Fruit fly (Drosophila melanogaster) whole organism, embryonic: Measurements from ENCODE around the gene Sdhaf3.

ENCODE experiments used
- Abd-B ChIP-seq: fragments of 200-800 bp; sonication (Bioruptor generic); optimal IDR thresholded peaks from 2 replicates; lab custom pipeline; 2018; ENCODE audit warnings: missing biosample characterization, mild to moderate bottlenecking, missing genetic modification characterization, moderate library complexity
- CG11085 ChIP-seq: fragments of 200-800 bp; sonication (Bioruptor generic); IDR thresholded peaks from 2 replicates; pipeline ENCODE4 v1.3.6; 2022; ENCODE audit warnings: missing biosample characterization, missing genetic modification characterization
- CG12391 ChIP-seq: fragments of 200-800 bp; sonication (Bioruptor generic); optimal IDR thresholded peaks from 3 replicates; lab custom pipeline; 2018; ENCODE audit warnings: missing biosample characterization, mild to moderate bottlenecking, missing genetic modification characterization, moderate library complexity
- CG13296 ChIP-seq: fragments of 200-800 bp; sonication (Bioruptor generic); optimal IDR thresholded peaks from 3 replicates; lab custom pipeline; 2018; ENCODE audit warnings: missing biosample characterization, mild to moderate bottlenecking, missing genetic modification characterization
- CG13894 ChIP-seq: fragments of 200-800 bp; sonication (Bioruptor generic); optimal IDR thresholded peaks from 3 replicates; lab custom pipeline; 2018; ENCODE audit warnings: missing biosample characterization, mild to moderate bottlenecking, missing genetic modification characterization, moderate library complexity
- CG14014 ChIP-seq: fragments of 200-800 bp; sonication (Bioruptor generic); IDR thresholded peaks from 2 replicates; pipeline ENCODE4 v1.3.6; 2022; ENCODE audit warnings: missing biosample characterization, missing genetic modification characterization
- CG14710 ChIP-seq: fragments of 200-800 bp; sonication (Bioruptor generic); optimal IDR thresholded peaks from 3 replicates; lab custom pipeline; 2019; ENCODE audit warnings: missing biosample characterization, mild to moderate bottlenecking, missing genetic modification characterization, moderate library complexity
- CG15269 ChIP-seq: fragments of 200-800 bp; sonication (Bioruptor generic); optimal IDR thresholded peaks from 2 replicates; lab custom pipeline; 2018; ENCODE audit warnings: missing biosample characterization, mild to moderate bottlenecking, missing genetic modification characterization, moderate library complexity
- CG15696 ChIP-seq: fragments of 200-800 bp; sonication (Bioruptor generic); optimal IDR thresholded peaks from 2 replicates; lab custom pipeline; 2019; ENCODE audit warnings: missing biosample characterization, mild to moderate bottlenecking, missing genetic modification characterization, moderate library complexity
- CG2202 ChIP-seq: fragments of 200-800 bp; sonication (Bioruptor generic); optimal IDR thresholded peaks from 2 replicates; lab custom pipeline; 2018; ENCODE audit warnings: missing biosample characterization, mild to moderate bottlenecking, missing genetic modification characterization
- CG30403 ChIP-seq: fragments of 200-800 bp; sonication (Bioruptor generic); optimal IDR thresholded peaks from 3 replicates; lab custom pipeline; 2016; ENCODE audit warnings: missing biosample characterization, missing genetic modification characterization
- CG30431 ChIP-seq: fragments of 200-800 bp; sonication (Bioruptor generic); optimal IDR thresholded peaks from 2 replicates; lab custom pipeline; 2017; ENCODE audit warnings: missing biosample characterization, missing genetic modification characterization
- CG33213 ChIP-seq: fragments of 200-800 bp; sonication (Bioruptor generic); optimal IDR thresholded peaks from 3 replicates; lab custom pipeline; 2016; ENCODE audit warnings: missing biosample characterization, missing genetic modification characterization
- CG4404 ChIP-seq: fragments of 200-800 bp; sonication (Bioruptor generic); IDR thresholded peaks from 2 replicates; pipeline ENCODE4 v1.3.6; 2022; ENCODE audit warnings: missing biosample characterization, missing genetic modification characterization
- CG6175 ChIP-seq: fragments of 200-800 bp; sonication (Bioruptor generic); IDR thresholded peaks from 3 replicates; pipeline ENCODE4 v1.3.6; 2022; ENCODE audit warnings: missing biosample characterization, missing genetic modification characterization
- CG6272 ChIP-seq: fragments of 200-800 bp; sonication (Bioruptor generic); IDR thresholded peaks from 2 replicates; pipeline ENCODE4 v1.3.6; 2022; ENCODE audit warnings: missing biosample characterization, missing genetic modification characterization
- CG6683 ChIP-seq: fragments of 200-800 bp; sonication (Bioruptor generic); optimal IDR thresholded peaks from 2 replicates; lab custom pipeline; 2017; ENCODE audit warnings: missing biosample characterization, mild to moderate bottlenecking, missing genetic modification characterization, missing genetic modification reagents
- CG6791 ChIP-seq: fragments of 200-800 bp; sonication (Bioruptor generic); IDR thresholded peaks from 3 replicates; pipeline ENCODE4 v1.3.6; 2022; ENCODE audit warnings: missing biosample characterization, missing genetic modification characterization; ENCODE audit not compliant: partially characterized antibody
- CG8388 ChIP-seq: fragments of 200-800 bp; sonication (Bioruptor generic); optimal IDR thresholded peaks from 2 replicates; lab custom pipeline; 2019; ENCODE audit warnings: missing biosample characterization, mild to moderate bottlenecking, missing genetic modification characterization, moderate library complexity
- CG8478 ChIP-seq: fragments of >200 bp; optimal IDR thresholded peaks from 2 replicates; lab custom pipeline; 2018
- Dek ChIP-seq: fragments of 200-800 bp; sonication (Bioruptor generic); optimal IDR thresholded peaks from 3 replicates; lab custom pipeline; 2019; ENCODE audit warnings: missing biosample characterization, mild to moderate bottlenecking, missing genetic modification characterization, moderate library complexity
- Dp ChIP-seq: fragments of 200-800 bp; sonication (Bioruptor generic); optimal IDR thresholded peaks from 2 replicates; lab custom pipeline; 2018; ENCODE audit warnings: missing biosample characterization, mild to moderate bottlenecking, missing genetic modification characterization, moderate library complexity
- Eip74EF ChIP-seq, 2 experiments: fragments of 200-800 bp in 1 of 2; fragments of >200 bp in 1 of 2; sonication (Bioruptor generic) in 1 of 2; optimal IDR thresholded peaks; 2 replicates each; lab custom pipeline; 2017 to 2019; ENCODE audit warnings: missing biosample characterization in 2 of 2, missing genetic modification characterization in 2 of 2, mild to moderate bottlenecking in 1 of 2, moderate library complexity in 1 of 2
- H2.0 ChIP-seq: fragments of 200-800 bp; sonication (Bioruptor generic); IDR thresholded peaks from 2 replicates; pipeline ENCODE4 v1.3.6; 2022; ENCODE audit warnings: missing biosample characterization, missing genetic modification characterization
- HmgD ChIP-seq: fragments of 200-800 bp; sonication (Bioruptor generic); optimal IDR thresholded peaks from 3 replicates; lab custom pipeline; 2016; ENCODE audit warnings: missing biosample characterization, missing genetic modification characterization
- Max ChIP-seq: fragments of 200-800 bp; sonication (Bioruptor generic); optimal IDR thresholded peaks from 2 replicates; lab custom pipeline; 2016; ENCODE audit warnings: missing biosample characterization, mild to moderate bottlenecking, missing genetic modification characterization
- NC2α ChIP-seq: fragments of 200-800 bp; sonication (Bioruptor generic); optimal IDR thresholded peaks from 2 replicates; lab custom pipeline; 2016; ENCODE audit warnings: missing biosample characterization, missing genetic modification characterization
- PHDP ChIP-seq: fragments of 200-800 bp; sonication (Bioruptor generic); optimal IDR thresholded peaks from 3 replicates; lab custom pipeline; 2018; ENCODE audit warnings: missing biosample characterization, mild to moderate bottlenecking, missing genetic modification characterization, moderate library complexity
- Poxn ChIP-seq: fragments of 200-800 bp; sonication (Bioruptor generic); IDR thresholded peaks from 2 replicates; pipeline ENCODE4 v1.3.6; 2022; ENCODE audit warnings: missing biosample characterization, missing genetic modification characterization
- ash1 ChIP-seq: fragments of 200-800 bp; sonication (Bioruptor generic); optimal IDR thresholded peaks from 2 replicates; lab custom pipeline; 2018; ENCODE audit warnings: missing biosample characterization, mild to moderate bottlenecking, missing genetic modification characterization
- ato ChIP-seq: fragments of 200-800 bp; sonication (Bioruptor generic); IDR thresholded peaks from 2 replicates; pipeline ENCODE4 v1.3.6; 2022; ENCODE audit warnings: missing biosample characterization, missing genetic modification characterization; ENCODE audit not compliant: partially characterized antibody
- bsh ChIP-seq, 2 experiments: fragments of 200-800 bp; sonication (Bioruptor generic); optimal IDR thresholded peaks; 2 replicates each; lab custom pipeline; 2017 to 2018; ENCODE audit warnings: mild to moderate bottlenecking in 2 of 2, missing biosample characterization in 2 of 2, missing genetic modification characterization in 2 of 2, moderate library complexity in 1 of 2
- cad ChIP-seq: fragments of >200 bp; optimal IDR thresholded peaks from 2 replicates; lab custom pipeline; 2017; ENCODE audit warnings: missing biosample characterization, missing genetic modification characterization
- ci ChIP-seq: fragments of 200-800 bp; sonication (Bioruptor generic); IDR thresholded peaks from 3 replicates; pipeline ENCODE4 v1.3.6; 2022; ENCODE audit warnings: missing biosample characterization, missing genetic modification characterization
- esg ChIP-seq: fragments of 200-800 bp; sonication (Bioruptor generic); conservative IDR thresholded peaks from 2 replicates; pipeline ENCODE4 v1.3.6; 2022; ENCODE audit warnings: missing biosample characterization, missing genetic modification characterization
- hb ChIP-seq: fragments of 200-800 bp; sonication (Bioruptor generic); IDR thresholded peaks from 3 replicates; pipeline ENCODE4 v1.3.6; 2022; ENCODE audit warnings: missing biosample characterization, missing genetic modification characterization; ENCODE audit not compliant: partially characterized antibody
- hbn ChIP-seq: fragments of 200-800 bp; sonication (Bioruptor generic); IDR thresholded peaks from 2 replicates; pipeline ENCODE4 v1.3.6; 2022; ENCODE audit warnings: missing biosample characterization, missing genetic modification characterization; ENCODE audit not compliant: partially characterized antibody
- kah ChIP-seq: fragments of 200-800 bp; sonication (Bioruptor generic); optimal IDR thresholded peaks from 2 replicates; lab custom pipeline; 2018; ENCODE audit warnings: missing biosample characterization, mild to moderate bottlenecking, missing genetic modification characterization
- kay ChIP-seq: fragments of 200-800 bp; sonication (Bioruptor generic); optimal IDR thresholded peaks from 2 replicates; lab custom pipeline; 2016; ENCODE audit warnings: missing biosample characterization, missing genetic modification characterization
- ken ChIP-seq: fragments of 200-800 bp; sonication (Bioruptor generic); IDR thresholded peaks from 3 replicates; pipeline ENCODE4 v1.3.6; 2022; ENCODE audit warnings: missing biosample characterization, missing genetic modification characterization
- knrl ChIP-seq: fragments of 200-800 bp; sonication (Bioruptor generic); IDR thresholded peaks from 3 replicates; pipeline ENCODE4 v1.3.6; 2022; ENCODE audit warnings: missing biosample characterization, missing genetic modification characterization; ENCODE audit not compliant: partially characterized antibody
- nom ChIP-seq: fragments of 200-800 bp; sonication (Bioruptor generic); optimal IDR thresholded peaks from 2 replicates; lab custom pipeline; 2017; ENCODE audit warnings: missing biosample characterization, missing genetic modification characterization, mild to moderate bottlenecking, moderate library complexity, missing genetic modification reagents
- onecut ChIP-seq: fragments of 200-800 bp; sonication (Bioruptor generic); IDR thresholded peaks from 2 replicates; pipeline ENCODE4 v1.3.6; 2022; ENCODE audit warnings: missing biosample characterization, missing genetic modification characterization
- org-1 ChIP-seq: fragments of 200-800 bp; sonication (Bioruptor generic); optimal IDR thresholded peaks from 2 replicates; lab custom pipeline; 2017; ENCODE audit warnings: missing biosample characterization, missing genetic modification characterization
- pfk ChIP-seq: fragments of 200-800 bp; sonication (Bioruptor generic); optimal IDR thresholded peaks from 2 replicates; lab custom pipeline; 2018; ENCODE audit warnings: missing biosample characterization, mild to moderate bottlenecking, missing genetic modification characterization, moderate library complexity
- phol ChIP-seq: fragments of 200-800 bp; sonication (Bioruptor generic); optimal IDR thresholded peaks from 3 replicates; lab custom pipeline; 2018; ENCODE audit warnings: missing biosample characterization, mild to moderate bottlenecking, missing genetic modification characterization, moderate library complexity
- pros ChIP-seq: fragments of 200-800 bp; sonication (Bioruptor generic); optimal IDR thresholded peaks from 3 replicates; lab custom pipeline; 2019; ENCODE audit warnings: missing biosample characterization, mild to moderate bottlenecking, missing genetic modification characterization, moderate library complexity
- sens-2 ChIP-seq: fragments of 200-800 bp; sonication (Bioruptor generic); IDR thresholded peaks from 2 replicates; pipeline ENCODE4 v1.3.6; 2022; ENCODE audit warnings: missing biosample characterization, missing genetic modification characterization
- vvl ChIP-seq: fragments of 200-800 bp; sonication (Bioruptor generic); IDR thresholded peaks from 2 replicates; pipeline ENCODE4 v1.3.6; 2022; ENCODE audit warnings: missing biosample characterization, missing genetic modification characterization
- zf30C ChIP-seq: fragments of 200-800 bp; sonication (Bioruptor generic); optimal IDR thresholded peaks from 3 replicates; lab custom pipeline; 2018; ENCODE audit warnings: missing biosample characterization, mild to moderate bottlenecking, missing genetic modification characterization

Gene Sdhaf3

dm6 chr3R:16526697-16527370, 44.6 kb upstream of the Sdhaf3 start (continued):
- TF ChIP-seq CG11085, result no peak
- no peak for TF ChIP-seq esg (GFP tag; lab: Robert Waterston, UW)
- no peak for TF ChIP-seq NC2α
- TF ChIP-seq H2.0, result no peak
- TF ChIP-seq CG13296, result no peak
- peak in 1 of 2 experiments; percentile 66 for TF ChIP-seq bsh (GFP tag; optimal IDR thresholded peaks at IDR 0.05; lab: Kevin White, UChicago)
- no peak for TF ChIP-seq CG14014
- no peak for TF ChIP-seq PHDP (tag; lab: Kevin White, UChicago)
- TF ChIP-seq hb (GFP tag; lab: Robert Waterston, UW), result no peak
- TF ChIP-seq CG6683 (GFP tag; lab: Kevin White, UChicago), result no peak
- no peak for TF ChIP-seq CG13894
- TF ChIP-seq ci (GFP tag; lab: Robert Waterston, UW), result no peak
- no peak for TF ChIP-seq CG30431
- no peak for TF ChIP-seq HmgD
- TF ChIP-seq CG8478 (lab: Kevin White, UChicago), result no peak
- no peak for TF ChIP-seq Max (GFP tag; lab: Kevin White, UChicago)
- TF ChIP-seq CG6791, result no peak
- no peak for TF ChIP-seq CG4404 (GFP tag; lab: Robert Waterston, UW)
- peak; percentile 44 for TF ChIP-seq zf30C (GFP tag; lab: Kevin White, UChicago)
- TF ChIP-seq ash1, result no peak
- TF ChIP-seq hbn (GFP tag; lab: Robert Waterston, UW), result no peak
- TF ChIP-seq pros (GFP tag; lab: Kevin White, UChicago), result peak; percentile 48
- TF ChIP-seq knrl (GFP tag; lab: Robert Waterston, UW), result no peak
- TF ChIP-seq Dek (tag; lab: Kevin White, UChicago), result no peak
- 0 out of 3 replicates have a peak, but pooled peaks have one; percentile 22 for TF ChIP-seq ken
- no peak for TF ChIP-seq pfk (GFP tag; lab: Kevin White, UChicago)
- no peak for TF ChIP-seq org-1 (GFP tag; lab: Kevin White, UChicago)
- TF ChIP-seq CG14710 (tag; lab: Kevin White, UChicago), result peak; percentile 26
- peak; percentile 5 for TF ChIP-seq phol (tag; lab: Kevin White, UChicago)
- no peak for TF ChIP-seq onecut (GFP tag; lab: Robert Waterston, UW)
- no peak for TF ChIP-seq vvl (GFP tag; lab: Robert Waterston, UW)
- no peak for TF ChIP-seq CG33213 (GFP tag; lab: Kevin White, UChicago)
- peak; percentile 56 for TF ChIP-seq nom
- TF ChIP-seq CG2202, result no peak
- no peak for TF ChIP-seq Eip74EF (GFP tag; optimal IDR thresholded peaks at IDR 0.05; lab: Kevin White, UChicago)
- no peak for TF ChIP-seq CG30403 (GFP tag; lab: Kevin White, UChicago)
- no peak for TF ChIP-seq Poxn (GFP tag; lab: Robert Waterston, UW)
- no peak for TF ChIP-seq kay (GFP tag; lab: Kevin White, UChicago)
- no peak for TF ChIP-seq sens-2
- no peak for TF ChIP-seq CG12391
- no peak for TF ChIP-seq CG15269 (tag; lab: Kevin White, UChicago)
- TF ChIP-seq CG6272, result no peak
- no peak for TF ChIP-seq CG8388 (GFP tag; lab: Kevin White, UChicago)
- no peak for TF ChIP-seq ato (GFP tag; lab: Robert Waterston, UW)
- no peak for TF ChIP-seq Abd-B
- no peak for TF ChIP-seq kah
- TF ChIP-seq CG15696 (tag; lab: Kevin White, UChicago), result no peak
- no peak for TF ChIP-seq Dp
- TF ChIP-seq CG6175 (GFP tag; lab: Robert Waterston, UW), result no peak
- TF ChIP-seq cad, result no peak
